Worm (Caenorhabditis elegans) whole organism, L4/young adult: ENCODE data around the gene snpc-3.4.

Experiments
- W03F9.2 ChIP-seq: fragments of 150-350 bp; optimal IDR thresholded peaks from 2 replicates; lab custom pipeline; 2014; ENCODE audit warnings: missing biosample characterization, missing genetic modification characterization
- dao-5 ChIP-seq: sonication (generic microtip); optimal IDR thresholded peaks from 2 replicates; lab custom pipeline; 2016; ENCODE audit warnings: missing genotype, missing genetic modification characterization, moderate library complexity, missing compliant biosample characterization
- him-1 ChIP-seq: sonication (generic microtip); optimal IDR thresholded peaks from 2 replicates; lab custom pipeline; 2016; ENCODE audit warnings: missing genotype, missing genetic modification reagents, missing genetic modification characterization, missing compliant biosample characterization

- TF ChIP-seq him-1 (no peak), dao-5 (no peak), W03F9.2 (tag; lab: Kevin White, UChicago) (no peak)
Measured at ce11 chrIII:4030839-4031238, 11.0 kb downstream of the snpc-3.4 start.
